Fruit fly (Drosophila melanogaster): Measurements from ENCODE around the gene Jig.

Jig gene

DNA sequence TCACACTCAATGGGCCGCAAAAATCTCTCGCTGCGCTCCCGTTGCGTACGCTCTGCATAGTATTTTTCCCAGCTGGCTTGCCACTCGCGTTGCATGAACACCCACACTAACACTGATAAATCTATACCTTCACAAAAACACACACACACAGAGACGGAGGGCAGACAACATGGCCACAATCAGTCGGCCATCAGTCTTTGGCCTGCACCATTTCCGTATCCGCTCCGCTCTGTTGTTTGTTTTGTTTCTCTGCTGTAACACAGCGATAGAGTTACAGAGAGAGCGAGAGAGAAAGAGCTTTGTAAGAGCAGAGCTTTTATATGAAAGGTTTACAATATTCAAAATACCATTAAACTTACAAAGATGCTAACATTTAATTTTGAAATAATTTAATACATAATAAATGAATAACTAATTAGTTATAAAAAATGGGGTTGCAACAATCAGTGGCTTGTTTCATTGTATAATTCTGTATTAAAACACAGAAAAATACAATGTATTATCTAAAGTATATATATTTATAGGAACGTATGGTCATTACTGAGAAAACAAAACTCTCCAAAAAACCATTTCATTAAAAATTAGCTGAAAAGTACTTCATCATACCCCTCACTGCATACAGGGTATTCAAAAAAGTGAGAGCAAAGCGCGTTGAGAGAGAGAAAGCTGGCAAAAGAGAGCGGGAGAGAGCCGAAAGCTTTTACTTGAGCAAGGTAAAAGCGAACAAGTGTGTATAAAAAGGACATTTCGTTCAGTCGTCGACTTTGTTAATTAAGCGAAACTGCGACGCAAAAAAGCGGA is 48.4 kb downstream of the Jig start, which contains the start of gene CG14853 (continued):
- TF ChIP-seq Dref (GFP tag; IDR thresholded peaks at IDR 0.05) = no peak
- peak; percentile 75 for TF ChIP-seq H2.0 (GFP tag; IDR thresholded peaks at IDR 0.05)
- TF ChIP-seq CG12104 (GFP tag; optimal IDR thresholded peaks at IDR 0.05) = peak; percentile 38
- 0 out of 2 replicates have a peak, but pooled peaks have one; percentile 5 for TF ChIP-seq wdn (GFP tag; IDR thresholded peaks at IDR 0.05)
- TF ChIP-seq inv (GFP tag; IDR thresholded peaks at IDR 0.05; ENCODE audit: partially characterized antibody) = no peak
- no peak for TF ChIP-seq exex (tag; optimal IDR thresholded peaks at IDR 0.05)
- TF ChIP-seq CG13123 (GFP tag; optimal IDR thresholded peaks at IDR 0.05) = peak; percentile 33
- peak; percentile 55 for TF ChIP-seq Vsx1 (GFP tag; optimal IDR thresholded peaks at IDR 0.05)
- TF ChIP-seq pan (optimal IDR thresholded peaks at IDR 0.05) = no peak
- peak in 1 of 2 experiments; percentile 87 for TF ChIP-seq pan (GFP tag; optimal IDR thresholded peaks at IDR 0.05 in 1 of 2, IDR thresholded peaks at IDR 0.05 in 1 of 2)
- peak; percentile 81; the same call in 1 of the 2 replicates for TF ChIP-seq seq (GFP tag; IDR thresholded peaks at IDR 0.05)
- peak; percentile 69 for TF ChIP-seq Chrac-16 (GFP tag; optimal IDR thresholded peaks at IDR 0.05)
- TF ChIP-seq CG10543 (GFP tag; optimal IDR thresholded peaks at IDR 0.05) = peak; percentile 40
- TF ChIP-seq vvl (GFP tag; IDR thresholded peaks at IDR 0.05) = peak; percentile 81
- peak; percentile 97 for TF ChIP-seq Ets97D (GFP tag; optimal IDR thresholded peaks at IDR 0.05)
- peak; percentile 1 for TF ChIP-seq Max (GFP tag; optimal IDR thresholded peaks at IDR 0.05)
- no peak for TF ChIP-seq unc-4 (GFP tag; IDR thresholded peaks at IDR 0.05; ENCODE audit: partially characterized antibody)
- peak; percentile 72 for TF ChIP-seq Nf-YC (tag; optimal IDR thresholded peaks at IDR 0.05)
- peak; percentile 48 for TF ChIP-seq CG7271 (tag; optimal IDR thresholded peaks at IDR 0.05)
- no peak for TF ChIP-seq toy (GFP tag; IDR thresholded peaks at IDR 0.05)
- no peak for TF ChIP-seq da (GFP tag; optimal IDR thresholded peaks at IDR 0.05)
- no peak for TF ChIP-seq lov (optimal IDR thresholded peaks at IDR 0.05)
- TF ChIP-seq lov (GFP tag; IDR thresholded peaks at IDR 0.05) = peak; percentile 77; the same call in 1 of the 3 replicates
- TF ChIP-seq CG17361 (GFP tag; IDR thresholded peaks at IDR 0.05) = peak; percentile 90
- TF ChIP-seq stwl (tag; optimal IDR thresholded peaks at IDR 0.05) = no peak
- TF ChIP-seq ken (GFP tag; IDR thresholded peaks at IDR 0.05) = peak; percentile 38; the same call in 1 of the 3 replicates
- peak; percentile 90 for TF ChIP-seq dmrt99B (tag; optimal IDR thresholded peaks at IDR 0.05)
- TF ChIP-seq CG3995 (GFP tag; optimal IDR thresholded peaks at IDR 0.05) = no peak
- no peak for TF ChIP-seq Dip3 (GFP tag; optimal IDR thresholded peaks at IDR 0.05)
- TF ChIP-seq Sin3A (optimal IDR thresholded peaks at IDR 0.05) = no peak
- peak; percentile 62 for TF ChIP-seq ind (GFP tag; optimal IDR thresholded peaks at IDR 0.05)
- TF ChIP-seq lilli (GFP tag; optimal IDR thresholded peaks at IDR 0.05) = peak; percentile 70
- no peak for TF ChIP-seq CG4854 (GFP tag; optimal IDR thresholded peaks at IDR 0.05)
- no peak for TF ChIP-seq tna (GFP tag; IDR thresholded peaks at IDR 0.05; ENCODE audit: partially characterized antibody)
- TF ChIP-seq CG5180 (GFP tag; optimal IDR thresholded peaks at IDR 0.05) = peak; percentile 58
- no peak for TF ChIP-seq CG7745 (tag; optimal IDR thresholded peaks at IDR 0.05)
- peak; percentile 80 for TF ChIP-seq CG10366 (GFP tag; IDR thresholded peaks at IDR 0.05)
- no peak for TF ChIP-seq CG12236 (GFP tag; optimal IDR thresholded peaks at IDR 0.05)
- TF ChIP-seq prd (optimal IDR thresholded peaks at IDR 0.05) = no peak
- TF ChIP-seq prd (GFP tag; IDR thresholded peaks at IDR 0.05) = peak; percentile 78
- peak; percentile 54 for TF ChIP-seq CG15011 (GFP tag; optimal IDR thresholded peaks at IDR 0.05)
- TF ChIP-seq Mrtf (GFP tag; IDR thresholded peaks at IDR 0.05) = peak; percentile 75
- peak; percentile 56; the same call in 1 of the 2 replicates for TF ChIP-seq NFAT (GFP tag; IDR thresholded peaks at IDR 0.05)
- peak in 1 of 2 experiments; percentile 96 for TF ChIP-seq Hr51 (GFP tag; optimal IDR thresholded peaks at IDR 0.05)
- TF ChIP-seq oc (tag; optimal IDR thresholded peaks at IDR 0.05) = peak; percentile 89
- TF ChIP-seq B-H2 (GFP tag; optimal IDR thresholded peaks at IDR 0.05) = peak; percentile 10
- TF ChIP-seq CG43689 (GFP tag; IDR thresholded peaks at IDR 0.05) = peak; percentile 58
- peak; percentile 71 for TF ChIP-seq Fer1 (GFP tag; optimal IDR thresholded peaks at IDR 0.05)
- TF ChIP-seq maf-S (GFP tag; optimal IDR thresholded peaks at IDR 0.05) = no peak
- peak; percentile 60 for TF ChIP-seq Deaf1 (tag; optimal IDR thresholded peaks at IDR 0.05)
